Fruit fly (Drosophila melanogaster): ENCODE data around the gene sfl.

dm6 chr3L:6516901-6517300 lies 21.4 kb downstream of the sfl start:
- TF ChIP-seq Eip78C (GFP tag) (no peak), spab (GFP tag; optimal IDR thresholded peaks at IDR 0.05) (no peak), net (GFP tag; optimal IDR thresholded peaks at IDR 0.05) (no peak), CG31627 (GFP tag; optimal IDR thresholded peaks at IDR 0.05) (no peak), CG9139 (GFP tag; optimal IDR thresholded peaks at IDR 0.05) (no peak), achi (GFP tag; optimal IDR thresholded peaks at IDR 0.05) (no peak), eg (GFP tag; IDR thresholded peaks at IDR 0.05) (peak; percentile 42; the same call in 1 of the 3 replicates), CG34406 (GFP tag; optimal IDR thresholded peaks at IDR 0.05) (no peak), Ets21C (GFP tag; optimal IDR thresholded peaks at IDR 0.05) (no peak), cyc (GFP tag; optimal IDR thresholded peaks at IDR 0.05) (no peak), lz (GFP tag; optimal IDR thresholded peaks at IDR 0.05) (no peak), CG8319 (GFP tag; optimal IDR thresholded peaks at IDR 0.05) (no peak), Sox102F (GFP tag; optimal IDR thresholded peaks at IDR 0.05) (no peak), CG6792 (GFP tag; optimal IDR thresholded peaks at IDR 0.05) (no peak)

All from whole organism, prepupa.